Worm (Caenorhabditis elegans) whole organism, L2 larva: ENCODE results near the gene F59B1.6.

Experiments used
- C34F6.9 ChIP-seq: fragments of 150-350 bp; optimal IDR thresholded peaks from 2 replicates; lab custom pipeline; 2014; ENCODE audit warnings: missing biosample characterization, missing genetic modification characterization
- Y55F3AM.14 ChIP-seq: fragments of 200-800 bp; sonication (Bioruptor generic); optimal IDR thresholded peaks from 2 replicates; lab custom pipeline; 2018; ENCODE audit warnings: mild to moderate bottlenecking, missing genetic modification characterization, missing compliant biosample characterization
- alr-1 ChIP-seq: fragments of 150-350 bp; optimal IDR thresholded peaks from 2 replicates; lab custom pipeline; 2014; ENCODE audit warnings: missing biosample characterization, missing genetic modification characterization
- aly-2 ChIP-seq: fragments of 150-350 bp; optimal IDR thresholded peaks from 2 replicates; lab custom pipeline; 2014; ENCODE audit warnings: missing biosample characterization, missing genetic modification characterization
- ama-1 ChIP-seq: fragments of 150-350 bp; optimal IDR thresholded peaks from 2 replicates; lab custom pipeline; 2018; ENCODE audit warnings: inconsistent platforms
- ceh-16 ChIP-seq: fragments of 150-350 bp; optimal IDR thresholded peaks from 2 replicates; lab custom pipeline; 2014; ENCODE audit warnings: missing biosample characterization, missing genetic modification characterization
- ceh-82 ChIP-seq: fragments of 150-350 bp; optimal IDR thresholded peaks from 2 replicates; lab custom pipeline; 2014; ENCODE audit warnings: missing biosample characterization, missing genetic modification characterization
- crh-2 ChIP-seq: sonication (generic microtip); optimal IDR thresholded peaks from 2 replicates; lab custom pipeline; 2017; ENCODE audit warnings: missing biosample characterization, missing genetic modification characterization
- dmd-4 ChIP-seq: sonication (generic microtip); optimal IDR thresholded peaks from 2 replicates; lab custom pipeline; 2017; ENCODE audit warnings: missing biosample characterization, missing genetic modification characterization
- egl-27 ChIP-seq: sonication (generic microtip); optimal IDR thresholded peaks from 3 replicates; lab custom pipeline; 2017; ENCODE audit warnings: missing biosample characterization, missing genetic modification reagents, missing genetic modification characterization
- elt-1 ChIP-seq: fragments of 150-350 bp; optimal IDR thresholded peaks from 2 replicates; lab custom pipeline; 2014; ENCODE audit warnings: missing biosample characterization, missing genetic modification characterization
- fos-1 ChIP-seq: fragments of 150-350 bp; optimal IDR thresholded peaks from 2 replicates; lab custom pipeline; 2014; ENCODE audit warnings: missing biosample characterization, missing genetic modification characterization
- gmeb-1 ChIP-seq: fragments of 150-350 bp; optimal IDR thresholded peaks from 2 replicates; lab custom pipeline; 2014; ENCODE audit warnings: missing biosample characterization, missing genetic modification characterization
- lin-13 ChIP-seq: fragments of 150-350 bp; optimal IDR thresholded peaks from 2 replicates; lab custom pipeline; 2014; ENCODE audit warnings: missing biosample characterization, missing genetic modification reagents, missing genetic modification characterization
- lin-39 ChIP-seq: fragments of 150-350 bp; optimal IDR thresholded peaks from 2 replicates; lab custom pipeline; 2014; ENCODE audit warnings: missing biosample characterization, missing genetic modification reagents, missing genetic modification characterization
- lsy-2 ChIP-seq, 2 experiments: fragments of 150-350 bp in 1 of 2; sonication (generic microtip) in 1 of 2; optimal IDR thresholded peaks; 2 replicates each; lab custom pipeline; 2014 to 2017; ENCODE audit warnings: missing biosample characterization in 2 of 2, missing genetic modification characterization in 2 of 2
- mbf-1 ChIP-seq: sonication (generic microtip); optimal IDR thresholded peaks from 2 replicates; lab custom pipeline; 2017; ENCODE audit warnings: missing biosample characterization, missing genetic modification characterization
- nhr-10 ChIP-seq: sonication (generic microtip); optimal IDR thresholded peaks from 2 replicates; lab custom pipeline; 2017; ENCODE audit warnings: missing biosample characterization, missing genetic modification characterization
- nhr-11 ChIP-seq: fragments of 150-350 bp; optimal IDR thresholded peaks from 2 replicates; lab custom pipeline; 2014; ENCODE audit warnings: missing biosample characterization, missing genetic modification characterization
- nhr-12 ChIP-seq: fragments of 150-350 bp; optimal IDR thresholded peaks from 2 replicates; lab custom pipeline; 2014; ENCODE audit warnings: missing biosample characterization, missing genetic modification characterization
- nhr-129 ChIP-seq: fragments of 150-350 bp; optimal IDR thresholded peaks from 2 replicates; lab custom pipeline; 2014; ENCODE audit warnings: missing biosample characterization, missing genetic modification characterization
- nhr-21 ChIP-seq: fragments of 150-350 bp; optimal IDR thresholded peaks from 2 replicates; lab custom pipeline; 2014; ENCODE audit warnings: missing biosample characterization, missing genetic modification characterization
- nhr-23 ChIP-seq: fragments of 150-350 bp; optimal IDR thresholded peaks from 2 replicates; lab custom pipeline; 2014; ENCODE audit warnings: missing biosample characterization, missing genetic modification reagents, missing genetic modification characterization
- nhr-237 ChIP-seq: fragments of 150-350 bp; optimal IDR thresholded peaks from 2 replicates; lab custom pipeline; 2014; ENCODE audit warnings: missing biosample characterization, missing genetic modification characterization
- nhr-25 ChIP-seq: fragments of 150-350 bp; sonication (generic microtip); optimal IDR thresholded peaks from 3 replicates; lab custom pipeline; 2014; ENCODE audit warnings: missing biosample characterization, missing genetic modification characterization
- nhr-6 ChIP-seq: fragments of 150-350 bp; optimal IDR thresholded peaks from 2 replicates; lab custom pipeline; 2014; ENCODE audit warnings: missing biosample characterization, missing genetic modification characterization
- skn-1 ChIP-seq: sonication (generic microtip); optimal IDR thresholded peaks from 2 replicates; lab custom pipeline; 2017; ENCODE audit warnings: missing biosample characterization, missing genetic modification characterization
- sma-9 ChIP-seq, 2 experiments: fragments of 150-350 bp in 1 of 2; sonication (generic microtip) in 1 of 2; optimal IDR thresholded peaks; 2 replicates each; lab custom pipeline; 2014 to 2016; ENCODE audit warnings: missing genetic modification characterization in 2 of 2, mild to moderate bottlenecking in 1 of 2, missing biosample characterization in 1 of 2, missing compliant biosample characterization in 1 of 2, missing genetic modification reagents in 1 of 2, moderate library complexity in 1 of 2
- unc-55 ChIP-seq: fragments of 150-350 bp; sonication (generic microtip); optimal IDR thresholded peaks from 3 replicates; lab custom pipeline; 2014; ENCODE audit warnings: missing biosample characterization, missing genetic modification reagents, missing genetic modification characterization
- unc-62 ChIP-seq: fragments of 150-350 bp; optimal IDR thresholded peaks from 2 replicates; lab custom pipeline; 2014; ENCODE audit warnings: missing biosample characterization, missing genetic modification reagents, missing genetic modification characterization
- zag-1 ChIP-seq: fragments of 150-350 bp; optimal IDR thresholded peaks from 2 replicates; lab custom pipeline; 2014; ENCODE audit warnings: missing biosample characterization, missing genetic modification characterization
- ztf-11 ChIP-seq: sonication (generic microtip); optimal IDR thresholded peaks from 2 replicates; lab custom pipeline; 2017; ENCODE audit warnings: missing biosample characterization, missing genetic modification characterization
- ztf-4 ChIP-seq: fragments of 150-350 bp; optimal IDR thresholded peaks from 2 replicates; lab custom pipeline; 2014; ENCODE audit warnings: missing biosample characterization, missing genetic modification characterization

The F59B1.6 gene

DNA sequence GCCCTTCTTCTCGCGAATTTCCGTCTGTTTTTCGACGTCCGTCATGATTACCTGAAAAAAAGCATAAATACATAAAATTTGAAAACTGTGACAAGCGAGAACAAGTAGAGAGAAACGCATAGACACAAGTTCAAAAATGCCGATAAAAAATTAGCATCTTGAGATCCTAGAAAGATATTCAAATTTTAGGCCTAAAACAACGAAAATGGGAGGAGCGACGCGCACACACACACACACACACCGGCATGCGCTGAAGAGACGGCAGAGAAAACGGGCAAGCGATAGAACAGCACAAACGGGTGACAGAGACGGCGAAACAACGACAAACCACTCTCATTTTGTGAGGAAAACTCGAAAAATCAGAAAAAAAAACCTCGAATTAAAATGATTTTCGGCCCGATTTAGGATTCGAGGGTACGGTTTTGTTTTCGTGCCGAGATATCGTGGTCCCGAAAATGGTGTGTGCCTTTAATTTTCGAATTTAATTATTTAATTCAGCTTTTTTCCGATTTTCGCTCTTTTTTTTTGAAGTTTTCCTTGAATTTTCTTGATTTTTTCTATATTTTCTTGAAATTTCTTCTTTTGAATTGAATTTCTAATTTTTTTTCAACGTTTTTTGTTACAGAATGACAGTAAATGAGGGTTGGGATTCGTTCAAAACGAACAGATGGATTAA lies 45.3 kb downstream of the F59B1.6 start, which contains the start of the genes rpl-11.1 and T22F3.2:
Gene rpl-11.1 (minus strand): TSS at position 51 of the 676 bp plus-strand sequence.
Gene T22F3.2 (plus strand): TSS at position 626 of the 676 bp plus-strand sequence.
- peak; percentile 34 for TF ChIP-seq nhr-129
- no peak for TF ChIP-seq egl-27
- TF ChIP-seq nhr-23 (tag; lab: Kevin White, UChicago): no peak
- TF ChIP-seq nhr-21 (tag; lab: Kevin White, UChicago): no peak
- TF ChIP-seq ztf-11 (tag; lab: Kevin White, UChicago): no peak
- no peak for TF ChIP-seq lin-39
- TF ChIP-seq crh-2: no peak
- TF ChIP-seq C34F6.9 (tag; lab: Kevin White, UChicago): peak; percentile 40
- peak; percentile 6 for TF ChIP-seq sma-9 (GFP tag; optimal IDR thresholded peaks at IDR 0.05; lab: Kevin White, UChicago)
- TF ChIP-seq sma-9 (tag; optimal IDR thresholded peaks at IDR 0.05; lab: Kevin White, UChicago): no peak
- TF ChIP-seq unc-55: peak; percentile 42
- peak in 1 of 2 experiments; percentile 27 for TF ChIP-seq lsy-2 (tag; optimal IDR thresholded peaks at IDR 0.05; lab: Kevin White, UChicago)

DNA sequence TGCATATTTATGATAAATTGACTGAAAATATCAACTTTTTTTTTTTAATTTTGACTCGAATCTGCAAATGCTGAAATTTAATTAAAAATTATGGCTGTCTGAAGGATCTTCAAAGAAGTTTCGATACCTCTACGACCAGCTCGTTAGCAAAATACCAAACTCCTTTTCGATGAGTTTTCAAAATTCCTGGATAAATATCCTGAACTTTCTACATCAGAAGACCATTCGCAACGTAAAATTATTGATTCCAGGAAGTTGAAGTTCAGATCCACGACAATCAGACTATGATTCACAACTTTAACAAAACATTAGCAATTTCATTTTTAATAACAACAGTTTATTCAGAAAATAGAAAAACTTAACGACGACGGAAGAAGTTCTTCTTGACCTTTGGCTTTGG lies 46.5 kb downstream of the F59B1.6 start:
- TF ChIP-seq fos-1 (tag; lab: Kevin White, UChicago) (no peak), lin-39 (no peak), gmeb-1 (tag; lab: Kevin White, UChicago) (no peak), dmd-4 (tag; lab: Kevin White, UChicago) (no peak), elt-1 (tag; lab: Kevin White, UChicago) (no peak), nhr-25 (no peak)

DNA sequence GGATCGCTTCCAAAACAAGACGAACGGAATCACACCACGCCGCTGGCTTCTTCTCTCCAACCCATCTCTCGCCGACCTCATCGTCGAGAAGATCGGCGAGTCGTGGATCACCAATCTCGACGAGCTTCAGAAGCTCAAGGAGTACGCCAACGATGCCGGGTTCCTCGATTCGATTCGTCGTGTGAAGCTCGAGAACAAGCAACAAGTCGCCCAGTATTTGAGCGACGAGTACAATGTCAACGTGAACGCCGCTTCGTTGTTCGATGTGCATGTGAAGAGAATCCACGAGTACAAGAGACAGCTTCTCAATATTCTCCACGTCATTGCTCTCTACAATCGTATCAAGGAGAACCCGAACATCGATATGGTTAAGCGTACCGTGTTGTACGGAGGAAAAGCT lies 47.9 kb downstream of the F59B1.6 start:
- no peak for TF ChIP-seq nhr-6 (tag; lab: Kevin White, UChicago)
- TF ChIP-seq zag-1 (tag; lab: Kevin White, UChicago): no peak
- no peak for TF ChIP-seq gmeb-1 (tag; lab: Kevin White, UChicago)
- no peak for TF ChIP-seq dmd-4 (tag; lab: Kevin White, UChicago)
- TF ChIP-seq ceh-16: no peak
- no peak for TF ChIP-seq nhr-129
- TF ChIP-seq nhr-25: no peak

DNA sequence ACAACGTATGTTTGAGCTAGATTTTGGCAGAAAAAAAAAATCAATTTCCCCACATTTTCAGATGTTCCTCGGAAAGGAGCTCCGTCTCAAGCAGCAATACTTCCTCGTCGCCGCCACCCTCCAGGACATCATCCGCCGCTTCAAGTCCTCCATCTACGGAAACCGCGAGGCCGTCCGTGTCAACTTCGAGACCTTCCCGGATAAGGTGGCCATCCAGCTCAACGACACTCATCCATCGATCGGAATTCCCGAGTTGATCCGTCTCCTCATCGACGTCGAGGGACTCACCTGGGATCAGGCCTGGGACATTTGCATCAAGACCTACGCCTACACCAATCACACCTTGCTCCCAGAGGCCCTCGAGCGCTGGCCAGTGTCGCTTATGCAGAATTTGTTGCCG lies 48.8 kb downstream of the F59B1.6 start:
- TF ChIP-seq mbf-1 (tag; lab: Kevin White, UChicago) (no peak), unc-55 (no peak), unc-62 (GFP tag; lab: Kevin White, UChicago) (no peak), nhr-23 (tag; lab: Kevin White, UChicago) (no peak), aly-2 (tag; lab: Kevin White, UChicago) (no peak), fos-1 (tag; lab: Kevin White, UChicago) (no peak), nhr-25 (no peak), nhr-11 (tag; lab: Kevin White, UChicago) (no peak), ceh-16 (no peak), gmeb-1 (tag; lab: Kevin White, UChicago) (no peak), dmd-4 (tag; lab: Kevin White, UChicago) (no peak)

DNA sequence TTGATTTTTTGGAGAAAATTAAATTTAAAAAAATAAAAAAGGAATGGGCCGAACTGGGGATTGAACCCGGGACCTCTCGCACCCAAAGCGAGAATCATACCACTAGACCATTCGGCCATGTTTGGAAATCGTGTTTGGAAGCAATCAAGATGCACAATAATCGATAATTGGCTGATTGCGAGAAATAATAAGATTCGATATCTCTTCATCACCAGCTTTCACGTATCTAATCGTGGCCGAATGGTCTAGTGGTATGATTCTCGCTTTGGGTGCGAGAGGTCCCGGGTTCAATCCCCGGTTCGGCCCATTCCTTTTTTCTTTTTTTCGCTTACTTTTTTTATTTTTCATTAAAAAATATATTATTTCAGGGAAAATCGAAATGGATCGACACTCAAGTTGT lies 49.4 kb downstream of the F59B1.6 start:
- TF ChIP-seq nhr-12: no peak
- TF ChIP-seq alr-1 (tag; lab: Kevin White, UChicago): no peak
- TF ChIP-seq nhr-21 (tag; lab: Kevin White, UChicago): no peak
- TF ChIP-seq ztf-4 (tag; lab: Kevin White, UChicago): no peak
- TF ChIP-seq ceh-82 (tag; lab: Kevin White, UChicago): no peak
- TF ChIP-seq lin-13: no peak
- TF ChIP-seq mbf-1 (tag; lab: Kevin White, UChicago): no peak
- TF ChIP-seq sma-9 (GFP tag; optimal IDR thresholded peaks at IDR 0.05; lab: Kevin White, UChicago): peak; percentile 21
- no peak for TF ChIP-seq sma-9 (tag; optimal IDR thresholded peaks at IDR 0.05; lab: Kevin White, UChicago)

DNA sequence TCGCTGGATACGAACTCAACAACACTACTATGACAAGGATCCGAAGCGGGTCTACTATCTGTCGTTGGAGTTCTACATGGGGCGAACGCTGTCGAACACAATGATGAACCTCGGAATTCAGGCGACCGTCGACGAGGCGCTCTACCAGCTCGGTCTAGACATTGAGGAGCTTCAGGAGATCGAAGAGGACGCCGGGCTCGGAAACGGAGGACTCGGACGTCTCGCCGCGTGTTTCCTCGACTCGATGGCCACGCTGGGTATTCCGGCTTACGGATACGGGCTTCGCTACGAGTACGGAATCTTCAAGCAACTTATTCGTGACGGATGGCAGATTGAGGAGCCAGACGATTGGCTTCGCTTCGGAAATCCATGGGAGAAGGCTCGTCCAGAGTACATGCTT lies 49.8 kb downstream of the F59B1.6 start:
- no peak for TF ChIP-seq lin-13
- no peak for TF ChIP-seq ama-1 (lab: Kevin White, UChicago)
- TF ChIP-seq ztf-4 (tag; lab: Kevin White, UChicago): no peak
- TF ChIP-seq nhr-237: no peak
- TF ChIP-seq C34F6.9 (tag; lab: Kevin White, UChicago): no peak
- TF ChIP-seq skn-1: no peak
- no peak for TF ChIP-seq sma-9 (GFP tag; optimal IDR thresholded peaks at IDR 0.05; lab: Kevin White, UChicago)
- TF ChIP-seq sma-9 (tag; optimal IDR thresholded peaks at IDR 0.05; lab: Kevin White, UChicago): no peak
- no peak for TF ChIP-seq nhr-11 (tag; lab: Kevin White, UChicago)
- no peak for TF ChIP-seq nhr-129
- TF ChIP-seq elt-1 (tag; lab: Kevin White, UChicago): no peak
- TF ChIP-seq nhr-6 (tag; lab: Kevin White, UChicago): no peak
- TF ChIP-seq dmd-4 (tag; lab: Kevin White, UChicago): no peak
- no peak for TF ChIP-seq nhr-10 (tag; lab: Kevin White, UChicago)
- TF ChIP-seq nhr-21 (tag; lab: Kevin White, UChicago): no peak
- TF ChIP-seq Y55F3AM.14 (GFP tag; lab: Kevin White, UChicago): no peak
- no peak for TF ChIP-seq nhr-23 (tag; lab: Kevin White, UChicago)
- TF ChIP-seq, all 48 proteins: peak for 0
